Worm (Caenorhabditis elegans) whole organism, L3 larva: ENCODE results near the gene mon-2.
A peak's percentile ranks its signal among the peaks of the same experiment; 100 is the strongest.

Experiments used
- R02D3.7 ChIP-seq: fragments of 150-350 bp; optimal IDR thresholded peaks from 2 replicates; lab custom pipeline; 2014; ENCODE audit warnings: missing biosample characterization, missing genetic modification characterization
- ZK546.5 ChIP-seq: sonication (generic microtip); optimal IDR thresholded peaks from 2 replicates; lab custom pipeline; 2017; ENCODE audit warnings: missing biosample characterization, missing genetic modification characterization
- aly-2 ChIP-seq: fragments of 150-350 bp; optimal IDR thresholded peaks from 2 replicates; lab custom pipeline; 2014; ENCODE audit warnings: missing biosample characterization, missing genetic modification characterization
- ama-1 ChIP-seq: fragments of 150-350 bp; optimal IDR thresholded peaks from 2 replicates; lab custom pipeline; 2018
- ceh-16 ChIP-seq: sonication (generic microtip); optimal IDR thresholded peaks from 2 replicates; lab custom pipeline; 2017; ENCODE audit warnings: missing biosample characterization, missing genetic modification characterization
- ceh-28 ChIP-seq: fragments of 150-350 bp; optimal IDR thresholded peaks from 2 replicates; lab custom pipeline; 2014; ENCODE audit warnings: missing biosample characterization, missing genetic modification reagents, missing genetic modification characterization
- ceh-82 ChIP-seq: fragments of 150-350 bp; optimal IDR thresholded peaks from 2 replicates; lab custom pipeline; 2014; ENCODE audit warnings: missing biosample characterization, missing genetic modification characterization
- ceh-9 ChIP-seq: sonication (generic microtip); optimal IDR thresholded peaks from 2 replicates; lab custom pipeline; 2018; ENCODE audit warnings: missing biosample characterization, missing genetic modification characterization
- daf-12 ChIP-seq: fragments of 150-350 bp; optimal IDR thresholded peaks from 2 replicates; lab custom pipeline; 2014; ENCODE audit warnings: missing biosample characterization, missing genetic modification reagents, missing genetic modification characterization
- egl-27 ChIP-seq: sonication (generic microtip); optimal IDR thresholded peaks from 4 replicates; lab custom pipeline; 2017; ENCODE audit warnings: missing biosample characterization, missing genetic modification reagents, missing genetic modification characterization
- egl-5 ChIP-seq: fragments of 150-350 bp; optimal IDR thresholded peaks from 2 replicates; lab custom pipeline; 2017; ENCODE audit warnings: missing biosample characterization, missing genetic modification reagents, missing genetic modification characterization, inconsistent platforms
- elt-1 ChIP-seq: fragments of 150-350 bp; optimal IDR thresholded peaks from 2 replicates; lab custom pipeline; 2014; ENCODE audit warnings: missing biosample characterization, missing genetic modification characterization
- elt-2 ChIP-seq: sonication (generic microtip); optimal IDR thresholded peaks from 2 replicates; lab custom pipeline; 2016; ENCODE audit warnings: missing genetic modification reagents, mild to moderate bottlenecking, missing genetic modification characterization, missing compliant biosample characterization
- elt-3 ChIP-seq, 3 experiments: fragments of 150-350 bp in 1 of 3; sonication (generic microtip) in 2 of 3; optimal IDR thresholded peaks; 2 replicates in 2 of 3; 4 replicates in 1 of 3; lab custom pipeline; 2014 to 2017; ENCODE audit warnings: missing biosample characterization in 3 of 3, missing genetic modification characterization in 3 of 3
- eor-1 ChIP-seq, 2 experiments: fragments of 150-350 bp; optimal IDR thresholded peaks; 2 replicates each; lab custom pipeline; 2014 to 2018; ENCODE audit warnings: missing biosample characterization in 2 of 2, missing genetic modification characterization in 2 of 2
- fkh-10 ChIP-seq: sonication (generic microtip); optimal IDR thresholded peaks from 2 replicates; lab custom pipeline; 2017; ENCODE audit warnings: missing biosample characterization, missing genetic modification reagents, missing genetic modification characterization
- fos-1 ChIP-seq: fragments of 150-350 bp; optimal IDR thresholded peaks from 2 replicates; lab custom pipeline; 2014; ENCODE audit warnings: missing biosample characterization, missing genetic modification characterization
- hmg-11 ChIP-seq: sonication (generic microtip); optimal IDR thresholded peaks from 2 replicates; lab custom pipeline; 2016; ENCODE audit warnings: missing genetic modification characterization, missing compliant biosample characterization
- jun-1 ChIP-seq: fragments of 150-350 bp; optimal IDR thresholded peaks from 2 replicates; lab custom pipeline; 2014; ENCODE audit warnings: missing biosample characterization, missing genetic modification reagents, missing genetic modification characterization
- lin-15B ChIP-seq: fragments of 150-350 bp; optimal IDR thresholded peaks from 2 replicates; lab custom pipeline; 2014; ENCODE audit warnings: missing biosample characterization, missing genetic modification characterization
- lin-39 ChIP-seq: fragments of 150-350 bp; optimal IDR thresholded peaks from 2 replicates; lab custom pipeline; 2018; ENCODE audit warnings: missing biosample characterization, missing genetic modification reagents, missing genetic modification characterization
- lsy-12 ChIP-seq: sonication (generic microtip); optimal IDR thresholded peaks from 2 replicates; lab custom pipeline; 2016; ENCODE audit warnings: mild to moderate bottlenecking, missing genetic modification characterization, missing compliant biosample characterization
- mdl-1 ChIP-seq: fragments of 150-350 bp; optimal IDR thresholded peaks from 2 replicates; lab custom pipeline; 2014; ENCODE audit warnings: missing biosample characterization, missing genetic modification characterization
- mml-1 ChIP-seq: fragments of 150-350 bp; sonication (generic microtip); optimal IDR thresholded peaks from 3 replicates; lab custom pipeline; 2014; ENCODE audit warnings: missing biosample characterization, missing genetic modification characterization
- nfya-1 ChIP-seq: sonication (generic microtip); optimal IDR thresholded peaks from 2 replicates; lab custom pipeline; 2017; ENCODE audit warnings: missing genetic modification characterization, mild to moderate bottlenecking, missing compliant biosample characterization, antibody characterized with exemption, moderate library complexity; ENCODE audit not compliant: insufficient read depth
- nhr-11 ChIP-seq: fragments of 150-350 bp; optimal IDR thresholded peaks from 2 replicates; lab custom pipeline; 2014; ENCODE audit warnings: missing biosample characterization, missing genetic modification characterization
- nhr-12 ChIP-seq: fragments of 150-350 bp; optimal IDR thresholded peaks from 2 replicates; lab custom pipeline; 2014; ENCODE audit warnings: missing biosample characterization, missing genetic modification characterization
- nhr-23 ChIP-seq: fragments of 150-350 bp; optimal IDR thresholded peaks from 2 replicates; lab custom pipeline; 2014; ENCODE audit warnings: missing biosample characterization, missing genetic modification reagents, missing genetic modification characterization
- nhr-237 ChIP-seq: fragments of 150-350 bp; optimal IDR thresholded peaks from 2 replicates; lab custom pipeline; 2014; ENCODE audit warnings: missing biosample characterization, missing genetic modification characterization
- nhr-25 ChIP-seq: sonication (generic microtip); optimal IDR thresholded peaks from 2 replicates; lab custom pipeline; 2017; ENCODE audit warnings: missing biosample characterization, missing genetic modification characterization
- nhr-28 ChIP-seq: fragments of 150-350 bp; optimal IDR thresholded peaks from 2 replicates; lab custom pipeline; 2014; ENCODE audit warnings: missing biosample characterization, missing genetic modification characterization
- nhr-43 ChIP-seq: sonication (generic microtip); optimal IDR thresholded peaks from 2 replicates; lab custom pipeline; 2016; ENCODE audit warnings: mild to moderate bottlenecking, missing genetic modification characterization, missing compliant biosample characterization; ENCODE audit not compliant: poor library complexity, severe bottlenecking
- nhr-67 ChIP-seq: fragments of 150-350 bp; optimal IDR thresholded peaks from 2 replicates; lab custom pipeline; 2014; ENCODE audit warnings: missing biosample characterization, missing genetic modification characterization
- nhr-76 ChIP-seq: fragments of 150-350 bp; sonication (generic microtip); optimal IDR thresholded peaks from 5 replicates; lab custom pipeline; 2014; ENCODE audit warnings: missing biosample characterization, missing genetic modification characterization
- nhr-77 ChIP-seq: fragments of 150-350 bp; optimal IDR thresholded peaks from 2 replicates; lab custom pipeline; 2014; ENCODE audit warnings: missing biosample characterization, missing genetic modification characterization
- pha-4 ChIP-seq: fragments of 150-350 bp; optimal IDR thresholded peaks from 2 replicates; lab custom pipeline; 2014; ENCODE audit warnings: missing biosample characterization, missing genetic modification reagents, missing genetic modification characterization
- pqm-1 ChIP-seq: fragments of 150-350 bp; optimal IDR thresholded peaks from 2 replicates; lab custom pipeline; 2017; ENCODE audit warnings: missing biosample characterization, missing genetic modification characterization, inconsistent platforms
- sea-2 ChIP-seq: fragments of 150-350 bp; sonication (generic microtip); optimal IDR thresholded peaks from 4 replicates; lab custom pipeline; 2014; ENCODE audit warnings: missing biosample characterization, missing genetic modification reagents, missing genetic modification characterization
- snpc-4 ChIP-seq: fragments of 150-350 bp; optimal IDR thresholded peaks from 2 replicates; lab custom pipeline; 2014; ENCODE audit warnings: missing biosample characterization, missing genetic modification characterization
- unc-39 ChIP-seq: sonication (generic microtip); optimal IDR thresholded peaks from 4 replicates; lab custom pipeline; 2017; ENCODE audit warnings: missing biosample characterization, missing genetic modification characterization
- zag-1 ChIP-seq: fragments of 150-350 bp; optimal IDR thresholded peaks from 2 replicates; lab custom pipeline; 2014; ENCODE audit warnings: missing biosample characterization, missing genetic modification characterization
- ztf-11 ChIP-seq: fragments of 150-350 bp; optimal IDR thresholded peaks from 2 replicates; lab custom pipeline; 2014; ENCODE audit warnings: missing biosample characterization, missing genetic modification characterization
- ztf-4 ChIP-seq: fragments of 150-350 bp; optimal IDR thresholded peaks from 2 replicates; lab custom pipeline; 2014; ENCODE audit warnings: missing biosample characterization, missing genetic modification characterization

The mon-2 gene

ce11 chrIV:12124314-12125084 is 27.9 kb downstream of the mon-2 start, which contains the start of gene dhhc-6:
Gene dhhc-6, plus strand, starts transcription at chrIV:12124952.
- no peak for TF ChIP-seq elt-3 (tag; optimal IDR thresholded peaks at IDR 0.05; lab: Kevin White, UChicago)
- no peak for TF ChIP-seq pqm-1
- TF ChIP-seq egl-27: no peak
- no peak for TF ChIP-seq ceh-16 (tag; lab: Kevin White, UChicago)
- no peak for TF ChIP-seq fos-1 (tag; lab: Kevin White, UChicago)
- no peak for TF ChIP-seq ceh-82 (tag; lab: Kevin White, UChicago)
- no peak for TF ChIP-seq unc-39 (tag; lab: Kevin White, UChicago)
- TF ChIP-seq nhr-77: no peak
- no peak for TF ChIP-seq lin-39 (tag; lab: Kevin White, UChicago)
- TF ChIP-seq eor-1 (tag; optimal IDR thresholded peaks at IDR 0.05; lab: Kevin White, UChicago): no peak
- TF ChIP-seq ztf-4 (tag; lab: Kevin White, UChicago): no peak
- no peak for TF ChIP-seq aly-2
- TF ChIP-seq ceh-28: no peak
- no peak for TF ChIP-seq nhr-28 (tag; lab: Kevin White, UChicago)
- no peak for TF ChIP-seq elt-1
- TF ChIP-seq pha-4 (tag; lab: Kevin White, UChicago): no peak
- TF ChIP-seq nhr-11: no peak
- TF ChIP-seq nfya-1: no peak

ce11 chrIV:12126740-12127472 is 30.3 kb downstream of the mon-2 start:
- no peak for TF ChIP-seq nfya-1
- peak; percentile 20 for TF ChIP-seq fkh-10 (GFP tag; lab: Kevin White, UChicago)
- TF ChIP-seq lin-39 (tag; lab: Kevin White, UChicago): peak; percentile 29

ce11 chrIV:12127838-12128237 is 31.3 kb downstream of the mon-2 start:
- no peak for TF ChIP-seq nhr-11
- TF ChIP-seq pha-4 (tag; lab: Kevin White, UChicago): peak; percentile 13
- TF ChIP-seq lin-15B (tag; lab: Kevin White, UChicago): no peak
- no peak for TF ChIP-seq elt-1
- TF ChIP-seq mdl-1 (tag; lab: Kevin White, UChicago): no peak
- no peak for TF ChIP-seq ZK546.5 (tag; lab: Kevin White, UChicago)
- TF ChIP-seq elt-2 (tag; lab: Kevin White, UChicago): no peak
- TF ChIP-seq eor-1 (tag; optimal IDR thresholded peaks at IDR 0.05; lab: Kevin White, UChicago): no peak
- TF ChIP-seq nhr-23 (tag; lab: Kevin White, UChicago): no peak
- peak; percentile 42 for TF ChIP-seq nfya-1
- TF ChIP-seq nhr-25: peak; percentile 27
- TF ChIP-seq nhr-43 (tag; lab: Kevin White, UChicago): no peak
- TF ChIP-seq ceh-9: no peak

ce11 chrIV:12128708-12129107 is 32.1 kb downstream of the mon-2 start:
- TF ChIP-seq nhr-237: no peak
- TF ChIP-seq sea-2 (GFP tag; lab: Kevin White, UChicago): no peak
- TF ChIP-seq nhr-28 (tag; lab: Kevin White, UChicago): no peak
- TF ChIP-seq lin-15B (tag; lab: Kevin White, UChicago): no peak
- TF ChIP-seq R02D3.7 (tag; lab: Kevin White, UChicago): no peak
- TF ChIP-seq elt-2 (tag; lab: Kevin White, UChicago): peak; percentile 47
- TF ChIP-seq ama-1 (lab: Kevin White, UChicago): no peak
- no peak for TF ChIP-seq lsy-12 (tag; lab: Kevin White, UChicago)
- no peak for TF ChIP-seq eor-1 (tag; optimal IDR thresholded peaks at IDR 0.05; lab: Kevin White, UChicago)
- TF ChIP-seq snpc-4 (tag; lab: Kevin White, UChicago): peak; percentile 7
- no peak for TF ChIP-seq zag-1 (tag; lab: Kevin White, UChicago)
- TF ChIP-seq ceh-9: no peak
- TF ChIP-seq nfya-1: peak; percentile 28
- peak; percentile 23 for TF ChIP-seq pha-4 (tag; lab: Kevin White, UChicago)
- TF ChIP-seq ceh-82 (tag; lab: Kevin White, UChicago): no peak
- no peak for TF ChIP-seq nhr-11
- TF ChIP-seq nhr-67 (tag; lab: Kevin White, UChicago): no peak
- no peak for TF ChIP-seq nhr-25
- no peak for TF ChIP-seq nhr-76 (tag; lab: Kevin White, UChicago)
- TF ChIP-seq egl-27: no peak
- TF ChIP-seq ztf-4 (tag; lab: Kevin White, UChicago): no peak
- no peak for TF ChIP-seq lin-39 (tag; lab: Kevin White, UChicago)
- peak; percentile 28 for TF ChIP-seq pqm-1
- no peak for TF ChIP-seq egl-5 (tag; lab: Kevin White, UChicago)
- no peak for TF ChIP-seq jun-1 (tag; lab: Kevin White, UChicago)
- TF ChIP-seq aly-2: no peak
- no peak for TF ChIP-seq ceh-16 (tag; lab: Kevin White, UChicago)
- TF ChIP-seq nhr-12 (tag; lab: Kevin White, UChicago): no peak
- no peak for TF ChIP-seq mdl-1 (tag; lab: Kevin White, UChicago)
- no peak for TF ChIP-seq daf-12 (tag; lab: Kevin White, UChicago)
- no peak for TF ChIP-seq ztf-11 (tag; lab: Kevin White, UChicago)
- no peak for TF ChIP-seq fkh-10 (GFP tag; lab: Kevin White, UChicago)
- no peak for TF ChIP-seq hmg-11
- no peak for TF ChIP-seq mml-1 (tag; lab: Kevin White, UChicago)
